Fruit fly (Drosophila melanogaster): Measurements from ENCODE around the gene hb.

hb gene

dm6 chr3R:8731597-8732263, 34.1 kb upstream of the hb start, which contains the start of the genes M1BP and CG8202 (continued):
- TF ChIP-seq CG14860 (GFP tag; IDR thresholded peaks at IDR 0.05; ENCODE audit: partially characterized antibody) (no peak), Myb (GFP tag; optimal IDR thresholded peaks at IDR 0.05) (peak; percentile 41), CG11456 (GFP tag; IDR thresholded peaks at IDR 0.05) (peak; percentile 83), CG2116 (GFP tag; optimal IDR thresholded peaks at IDR 0.05) (peak; percentile 73), NC2α (GFP tag; optimal IDR thresholded peaks at IDR 0.05) (no peak), CG3847 (GFP tag; IDR thresholded peaks at IDR 0.05) (peak; percentile 79), CoRest (tag; optimal IDR thresholded peaks at IDR 0.05) (peak; percentile 97), peb (GFP tag; IDR thresholded peaks at IDR 0.05) (no peak), YL-1 (GFP tag; optimal IDR thresholded peaks at IDR 0.05) (peak; percentile 85), Sry-β (GFP tag; optimal IDR thresholded peaks at IDR 0.05) (peak; percentile 51), Pdp1 (GFP tag; optimal IDR thresholded peaks at IDR 0.05) (peak; percentile 55 to 57), org-1 (GFP tag; optimal IDR thresholded peaks at IDR 0.05) (peak; percentile 71), chinmo (GFP tag; IDR thresholded peaks at IDR 0.05; ENCODE audit: partially characterized antibody) (no peak), Doc2 (GFP tag; IDR thresholded peaks at IDR 0.05) (peak; percentile 34; the same call in 1 of the 2 replicates), wek (GFP tag; optimal IDR thresholded peaks at IDR 0.05) (no peak), insv (GFP tag; optimal IDR thresholded peaks at IDR 0.05) (peak in 1 of 2 experiments; percentile 74), bsh (GFP tag; optimal IDR thresholded peaks at IDR 0.05) (peak; percentile 67 to 86), Neu2 (GFP tag; optimal IDR thresholded peaks at IDR 0.05; ENCODE audit: borderline replicate concordance) (no peak), az2 (GFP tag; optimal IDR thresholded peaks at IDR 0.05) (peak; percentile 91), run (tag; optimal IDR thresholded peaks at IDR 0.05) (peak; percentile 70), CG1602 (GFP tag; optimal IDR thresholded peaks at IDR 0.05) (peak; percentile 88), pan (optimal IDR thresholded peaks at IDR 0.05) (no peak), pan (GFP tag; optimal IDR thresholded peaks at IDR 0.05 in 1 of 2, IDR thresholded peaks at IDR 0.05 in 1 of 2) (peak in 1 of 2 experiments; percentile 69), CG17912 (GFP tag; optimal IDR thresholded peaks at IDR 0.05) (peak; percentile 68), mirr (GFP tag; optimal IDR thresholded peaks at IDR 0.05) (peak; percentile 56), MESR4 (GFP tag; optimal IDR thresholded peaks at IDR 0.05) (peak; percentile 40), CG34376 (GFP tag; optimal IDR thresholded peaks at IDR 0.05) (peak; percentile 47), Dp (GFP tag; optimal IDR thresholded peaks at IDR 0.05) (peak; percentile 2), gsb (GFP tag; IDR thresholded peaks at IDR 0.05) (0 out of 2 replicates have a peak, but pooled peaks have one; percentile 37), Bgb (GFP tag; IDR thresholded peaks at IDR 0.05; ENCODE audit: partially characterized antibody) (no peak), E2f2 (GFP tag; IDR thresholded peaks at IDR 0.05) (no peak; the same call in 1 of the 2 replicates), H2.0 (GFP tag; IDR thresholded peaks at IDR 0.05) (peak; percentile 52), CG10462 (GFP tag; optimal IDR thresholded peaks at IDR 0.05) (peak; percentile 78), Kr (GFP tag; optimal IDR thresholded peaks at IDR 0.05) (peak; percentile 7), tup (GFP tag; optimal IDR thresholded peaks at IDR 0.05) (peak; percentile 4), otp (GFP tag; IDR thresholded peaks at IDR 0.05) (no peak), CG14050 (GFP tag; IDR thresholded peaks at IDR 0.05) (0 out of 3 replicates have a peak, but pooled peaks have one; percentile 50), Nf-YA (GFP tag; IDR thresholded peaks at IDR 0.05) (peak; percentile 59; the same call in 1 of the 2 replicates), tll (GFP tag; optimal IDR thresholded peaks at IDR 0.05) (no peak), exex (tag; optimal IDR thresholded peaks at IDR 0.05) (peak; percentile 66), Meics (GFP tag; optimal IDR thresholded peaks at IDR 0.05) (peak; percentile 94), CG6272 (GFP tag; IDR thresholded peaks at IDR 0.05) (peak; percentile 59; the same call in 1 of the 2 replicates), BtbVII (GFP tag; optimal IDR thresholded peaks at IDR 0.05) (peak; percentile 91), CG11695 (GFP tag; IDR thresholded peaks at IDR 0.05) (peak; percentile 70; the same call in 2 of the 3 replicates), Scr (GFP tag; IDR thresholded peaks at IDR 0.05; ENCODE audit: partially characterized antibody) (no peak), zfh1 (GFP tag; IDR thresholded peaks at IDR 0.05) (peak; percentile 83; the same call in 2 of the 3 replicates), dysf (GFP tag; IDR thresholded peaks at IDR 0.05) (peak; percentile 88), HLH4C (GFP tag; IDR thresholded peaks at IDR 0.05; ENCODE audit: partially characterized antibody) (no peak)

All from whole organism, embryonic.